Worm (Caenorhabditis elegans): ENCODE data around the gene Y57G11C.36.

The Y57G11C.36 gene

ce11 chrIV:14757786-14758185 lies 15.8 kb downstream of the Y57G11C.36 start:
- TF ChIP-seq cog-1 (tag; optimal IDR thresholded peaks at IDR 0.05) (no peak), klf-2 (GFP tag; conservative IDR thresholded peaks at IDR 0.05) (no peak), flt-1 (GFP tag; IDR thresholded peaks at IDR 0.05) (no peak), ztf-23 (GFP tag; IDR thresholded peaks at IDR 0.05) (no peak), med-1 (GFP tag; optimal IDR thresholded peaks at IDR 0.05; ENCODE audit: insufficient read depth) (no peak), tab-1 (GFP tag; IDR thresholded peaks at IDR 0.05) (no peak), T22C8.4 (GFP tag; IDR thresholded peaks at IDR 0.05) (no peak), ztf-29 (GFP tag; IDR thresholded peaks at IDR 0.05) (no peak), ref-1 (GFP tag; conservative IDR thresholded peaks at IDR 0.05) (no peak)

- no peak for TF ChIP-seq cog-1 (tag; optimal IDR thresholded peaks at IDR 0.05)
- TF ChIP-seq ref-1 (GFP tag; conservative IDR thresholded peaks at IDR 0.05): no peak
- no peak for TF ChIP-seq ztf-23 (GFP tag; IDR thresholded peaks at IDR 0.05)
- no peak for TF ChIP-seq med-1 (GFP tag; optimal IDR thresholded peaks at IDR 0.05; ENCODE audit: insufficient read depth)
- no peak for TF ChIP-seq ztf-29 (GFP tag; IDR thresholded peaks at IDR 0.05)
- TF ChIP-seq T22C8.4 (GFP tag; IDR thresholded peaks at IDR 0.05): no peak
- TF ChIP-seq flt-1 (GFP tag; IDR thresholded peaks at IDR 0.05): no peak
- TF ChIP-seq tab-1 (GFP tag; IDR thresholded peaks at IDR 0.05): no peak
- TF ChIP-seq klf-2 (GFP tag; conservative IDR thresholded peaks at IDR 0.05): no peak
These were observed 18.7 kb downstream of the Y57G11C.36 start, which contains the start of gene Y57G11C.499 for ce11 chrIV:14754912-14755311. Y57G11C.499 (minus strand) TSS chrIV:14754934.

- no peak for TF ChIP-seq ztf-29 (GFP tag; IDR thresholded peaks at IDR 0.05)
- TF ChIP-seq T22C8.4 (GFP tag; IDR thresholded peaks at IDR 0.05): no peak
- TF ChIP-seq klf-2 (GFP tag; conservative IDR thresholded peaks at IDR 0.05): no peak
- no peak for TF ChIP-seq flt-1 (GFP tag; IDR thresholded peaks at IDR 0.05)
- no peak for TF ChIP-seq med-1 (GFP tag; optimal IDR thresholded peaks at IDR 0.05; ENCODE audit: insufficient read depth)
- TF ChIP-seq cog-1 (tag; optimal IDR thresholded peaks at IDR 0.05): no peak
- no peak for TF ChIP-seq ztf-23 (GFP tag; IDR thresholded peaks at IDR 0.05)
- TF ChIP-seq ref-1 (GFP tag; conservative IDR thresholded peaks at IDR 0.05): no peak
- no peak for TF ChIP-seq tab-1 (GFP tag; IDR thresholded peaks at IDR 0.05)
These were observed 31.7 kb downstream of the Y57G11C.36 start for ce11 chrIV:14741926-14742325.

ce11 chrIV:14729272-14729671 lies 44.3 kb downstream of the Y57G11C.36 start:
- TF ChIP-seq cog-1 (tag; optimal IDR thresholded peaks at IDR 0.05): no peak

- TF ChIP-seq cog-1 (tag; optimal IDR thresholded peaks at IDR 0.05): no peak
- TF ChIP-seq T22C8.4 (GFP tag; IDR thresholded peaks at IDR 0.05): no peak
- no peak for TF ChIP-seq flt-1 (GFP tag; IDR thresholded peaks at IDR 0.05)
These were observed 45.4 kb downstream of the Y57G11C.36 start, which contains the start of gene Y57G11C.42 for ce11 chrIV:14728225-14728624. Y57G11C.42 (plus strand) TSS chrIV:14728525.

All from whole organism, midembryonic.